Worm (Caenorhabditis elegans) whole organism, late embryonic: ENCODE data around the gene C08G5.6.

ENCODE experiments used
- F13H6.1 ChIP-seq: sonication (generic microtip); optimal IDR thresholded peaks from 2 replicates; lab custom pipeline; 2016; ENCODE audit warnings: missing genetic modification characterization, missing compliant biosample characterization
- ceh-45 ChIP-seq: fragments of 200-800 bp; sonication (Bioruptor generic); IDR thresholded peaks from 2 replicates; pipeline ENCODE4 v1.3.6; 2022; ENCODE audit warnings: missing genetic modification reagents, missing genetic modification characterization, missing compliant biosample characterization
- dve-1 ChIP-seq: sonication (generic microtip); optimal IDR thresholded peaks from 2 replicates; lab custom pipeline; 2017; ENCODE audit warnings: antibody characterized with exemption, mild to moderate bottlenecking, missing genetic modification characterization, missing compliant biosample characterization
- elt-4 ChIP-seq: sonication (generic microtip); optimal IDR thresholded peaks from 2 replicates; lab custom pipeline; 2016; ENCODE audit warnings: missing genetic modification characterization, missing compliant biosample characterization
- fax-1 ChIP-seq: sonication (generic microtip); optimal IDR thresholded peaks from 2 replicates; lab custom pipeline; 2016; ENCODE audit warnings: missing genotype, missing genetic modification characterization, missing compliant biosample characterization
- hlh-13 ChIP-seq: fragments of 200-800 bp; sonication (Bioruptor generic); optimal IDR thresholded peaks from 2 replicates; lab custom pipeline; 2018; ENCODE audit warnings: mild to moderate bottlenecking, missing genetic modification characterization, missing compliant biosample characterization
- lin-11 ChIP-seq: fragments of 200-800 bp; sonication (Bioruptor generic); optimal IDR thresholded peaks from 2 replicates; lab custom pipeline; 2018; ENCODE audit warnings: mild to moderate bottlenecking, missing genetic modification characterization, missing compliant biosample characterization
- madf-2 ChIP-seq: sonication (generic microtip); optimal IDR thresholded peaks from 2 replicates; lab custom pipeline; 2017; ENCODE audit warnings: missing genetic modification characterization, missing compliant biosample characterization
- nhr-11 ChIP-seq: fragments of 150-350 bp; optimal IDR thresholded peaks from 2 replicates; lab custom pipeline; 2014; ENCODE audit warnings: missing biosample characterization, missing genetic modification characterization
- pag-3 ChIP-seq: sonication (generic microtip); optimal IDR thresholded peaks from 2 replicates; lab custom pipeline; 2016; ENCODE audit warnings: missing compliant biosample characterization, missing genetic modification characterization, borderline replicate concordance
- pat-9 ChIP-seq: fragments of 200-800 bp; sonication (Bioruptor generic); optimal IDR thresholded peaks from 2 replicates; lab custom pipeline; 2018; ENCODE audit warnings: mild to moderate bottlenecking, missing genetic modification characterization, moderate library complexity, missing compliant biosample characterization
- zip-5 ChIP-seq: sonication (generic microtip); optimal IDR thresholded peaks from 2 replicates; lab custom pipeline; 2016; ENCODE audit warnings: missing genetic modification characterization, missing compliant biosample characterization

DNA sequence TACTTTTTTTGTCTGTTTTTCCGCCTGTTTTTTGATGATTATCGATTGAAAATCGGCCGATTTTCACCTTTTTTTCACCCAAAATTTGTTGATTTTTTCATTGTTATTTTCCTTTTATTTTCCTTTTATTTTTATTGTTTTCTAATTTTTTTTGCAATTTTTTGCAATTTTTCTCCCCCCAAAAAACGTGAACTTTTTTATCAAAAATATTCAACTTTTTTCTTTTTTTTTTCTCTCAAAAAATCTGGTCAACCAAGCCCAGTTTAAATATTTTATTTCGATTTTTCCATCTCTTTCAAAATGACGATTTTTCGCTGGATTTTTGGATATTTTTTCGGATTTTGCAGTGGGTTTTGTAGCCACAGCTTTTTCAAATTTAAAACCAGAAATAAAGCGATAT is 46.9 kb upstream of the C08G5.6 start, which contains the start of gene rfip-2:
- TF ChIP-seq zip-5 (tag; lab: Kevin White, UChicago) (no peak), nhr-11 (tag; lab: Kevin White, UChicago) (no peak), pat-9 (tag; lab: Kevin White, UChicago) (no peak), fax-1 (no peak), pag-3 (tag; lab: Kevin White, UChicago) (no peak), ceh-45 (GFP tag; lab: Robert Waterston, UW) (no peak), lin-11 (tag; lab: Kevin White, UChicago) (no peak), dve-1 (tag; lab: Kevin White, UChicago) (no peak), hlh-13 (GFP tag; lab: Kevin White, UChicago) (no peak), madf-2 (tag; lab: Kevin White, UChicago) (no peak), F13H6.1 (no peak), elt-4 (tag; lab: Kevin White, UChicago) (no peak)
